Worm (Caenorhabditis elegans) whole organism, young adult: ENCODE results near the gene K02F3.9.

Experiments
- D2030.7 ChIP-seq: fragments of 200-800 bp; sonication (Bioruptor generic); IDR thresholded peaks from 2 replicates; pipeline ENCODE4 v1.3.6; 2022; ENCODE audit warnings: missing genetic modification reagents, missing genetic modification characterization, missing compliant biosample characterization
- F10E7.11 ChIP-seq: sonication (generic microtip); optimal IDR thresholded peaks from 2 replicates; lab custom pipeline; 2017; ENCODE audit warnings: mild to moderate bottlenecking, missing genetic modification characterization, moderate library complexity, missing compliant biosample characterization
- F57C9.4 ChIP-seq: sonication (generic microtip); optimal IDR thresholded peaks from 2 replicates; lab custom pipeline; 2017; ENCODE audit warnings: mild to moderate bottlenecking, missing genetic modification characterization, missing compliant biosample characterization
- Y95B8A.8 ChIP-seq: fragments of 200-800 bp; sonication (Bioruptor generic); IDR thresholded peaks from 2 replicates; pipeline ENCODE4 v1.3.6; 2022; ENCODE audit warnings: missing genetic modification reagents, missing genetic modification characterization, missing compliant biosample characterization
- ceh-27 ChIP-seq: fragments of 200-800 bp; sonication (Bioruptor generic); optimal IDR thresholded peaks from 2 replicates; lab custom pipeline; 2018; ENCODE audit warnings: mild to moderate bottlenecking, missing genetic modification characterization, moderate library complexity, missing compliant biosample characterization
- hmg-1.2 ChIP-seq: fragments of 200-800 bp; sonication (Bioruptor generic); IDR thresholded peaks from 2 replicates; pipeline ENCODE4 v1.3.6; 2022; ENCODE audit warnings: missing genetic modification reagents, missing genetic modification characterization, missing compliant biosample characterization
- let-526 ChIP-seq: fragments of 200-800 bp; sonication (Bioruptor generic); IDR thresholded peaks from 2 replicates; pipeline ENCODE4 v1.3.6; 2022; ENCODE audit warnings: missing genetic modification reagents, missing genetic modification characterization, missing compliant biosample characterization
- lin-35 ChIP-seq, 3 experiments: fragments of 150-350 bp in 2 of 3; sonication (generic microtip) in 1 of 3; optimal IDR thresholded peaks; 2 replicates each; lab custom pipeline; 2014 to 2018; ENCODE audit warnings: missing biosample characterization in 3 of 3, missing genetic modification characterization in 3 of 3, missing genetic modification reagents in 3 of 3
- madf-8 ChIP-seq: fragments of 200-800 bp; sonication (Bioruptor generic); conservative IDR thresholded peaks from 2 replicates; pipeline ENCODE4 v1.3.6; 2022; ENCODE audit warnings: missing genetic modification reagents, missing genetic modification characterization, missing compliant biosample characterization
- nhr-179 ChIP-seq: sonication (generic microtip); optimal IDR thresholded peaks from 2 replicates; lab custom pipeline; 2016; ENCODE audit warnings: mild to moderate bottlenecking, missing genetic modification characterization, missing compliant biosample characterization
- nhr-27 ChIP-seq: fragments of 200-800 bp; sonication (Bioruptor generic); optimal IDR thresholded peaks from 2 replicates; lab custom pipeline; 2018; ENCODE audit warnings: mild to moderate bottlenecking, missing genetic modification characterization, moderate library complexity, missing compliant biosample characterization
- pbrm-1 ChIP-seq: fragments of 200-800 bp; sonication (Bioruptor generic); IDR thresholded peaks from 2 replicates; pipeline ENCODE4 v1.3.6; 2022; ENCODE audit warnings: missing genetic modification reagents, missing genetic modification characterization, missing compliant biosample characterization
- repo-1 ChIP-seq: sonication (generic microtip); optimal IDR thresholded peaks from 2 replicates; lab custom pipeline; 2017; ENCODE audit warnings: mild to moderate bottlenecking, missing genetic modification characterization, missing compliant biosample characterization
- rpc-1 ChIP-seq, 2 experiments: fragments of 150-350 bp in 1 of 2; sonication (generic microtip) in 1 of 2; optimal IDR thresholded peaks; 2 replicates each; lab custom pipeline; 2014 to 2018; ENCODE audit warnings: missing biosample characterization in 1 of 2, missing genetic modification characterization in 1 of 2, missing genetic modification reagents in 1 of 2, missing genotype in 1 of 2
- ztf-6 ChIP-seq: fragments of 200-800 bp; sonication (Bioruptor generic); IDR thresholded peaks from 2 replicates; pipeline ENCODE4 v1.3.6; 2022; ENCODE audit warnings: missing genetic modification reagents, missing genetic modification characterization, missing compliant biosample characterization

The K02F3.9 gene

DNA sequence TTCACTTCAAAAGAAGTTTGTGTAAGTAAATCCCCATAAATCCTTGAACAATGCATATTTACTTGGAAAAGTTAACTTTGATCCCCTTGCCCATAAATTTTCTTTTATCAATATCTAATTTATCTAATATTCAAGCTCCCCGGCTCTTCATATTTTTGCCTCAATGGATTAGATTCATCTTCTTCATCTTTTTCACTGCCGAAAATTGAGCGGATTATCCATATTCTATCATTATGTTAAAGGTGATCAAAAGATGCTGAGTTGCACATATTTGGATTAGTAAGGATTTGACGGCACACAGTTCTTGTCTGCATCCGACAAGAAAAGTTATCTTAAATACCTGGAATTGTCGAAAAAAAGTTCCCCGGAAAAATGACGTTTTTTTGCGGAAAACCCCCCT, 50.6 kb downstream of the K02F3.9 start:
- no peak for TF ChIP-seq lin-35 (GFP tag; optimal IDR thresholded peaks at IDR 0.05; lab: Kevin White, UChicago)
- TF ChIP-seq Y95B8A.8 = no peak
- no peak for TF ChIP-seq hmg-1.2
- TF ChIP-seq ceh-27 (GFP tag; lab: Kevin White, UChicago) = no peak
- TF ChIP-seq D2030.7 = no peak
- no peak for TF ChIP-seq pbrm-1 (GFP tag; lab: Robert Waterston, UW)
- no peak for TF ChIP-seq nhr-179 (tag; lab: Kevin White, UChicago)
- TF ChIP-seq F57C9.4 (tag; lab: Kevin White, UChicago) = no peak
- no peak for TF ChIP-seq let-526
- TF ChIP-seq F10E7.11 (tag; lab: Kevin White, UChicago) = no peak
- TF ChIP-seq ztf-6 (GFP tag; lab: Robert Waterston, UW) = no peak
- no peak for TF ChIP-seq nhr-27 (tag; lab: Kevin White, UChicago)
- no peak for TF ChIP-seq madf-8 (GFP tag; lab: Robert Waterston, UW)
- no peak for TF ChIP-seq repo-1 (tag; lab: Kevin White, UChicago)
- TF ChIP-seq rpc-1 (optimal IDR thresholded peaks at IDR 0.05; lab: Kevin White, UChicago) = no peak
- TF ChIP-seq rpc-1 (tag; optimal IDR thresholded peaks at IDR 0.05; lab: Kevin White, UChicago) = no peak
- TF ChIP-seq, all 124 proteins: peak for 0
